Fruit fly (Drosophila melanogaster) S2 (cell line): ENCODE measurements around the gene CG12684.

Source experiments
- CG8478 ChIP-seq: fragments of >200 bp; optimal IDR thresholded peaks from 2 replicates; lab custom pipeline; 2018
- CTCF ChIP-seq, 2 experiments: fragments of >200 bp; optimal IDR thresholded peaks; 2 replicates each; lab custom pipeline; 2018

dm6 chrX:4551717-4552116 is 20.0 kb downstream of the CG12684 start, which contains the start of the genes CG11436 and CG3527:
- TF ChIP-seq CG8478 (lab: Kevin White, UChicago), result no peak
- TF ChIP-seq CTCF (optimal IDR thresholded peaks at IDR 0.05; lab: Kevin White, UChicago), result peak in 1 of 2 experiments; percentile 15
